Worm (Caenorhabditis elegans) whole organism, L4 larva: ENCODE results near the gene lbp-9.

ENCODE experiments used
- F26F4.8 ChIP-seq: fragments of 200-800 bp; sonication (Bioruptor generic); conservative IDR thresholded peaks from 2 replicates; pipeline ENCODE4 v1.3.6; 2022; ENCODE audit warnings: missing genetic modification characterization, missing compliant biosample characterization
- R02D3.7 ChIP-seq: fragments of 150-350 bp; sonication (generic microtip); optimal IDR thresholded peaks from 3 replicates; lab custom pipeline; 2014; ENCODE audit warnings: missing biosample characterization, missing genetic modification characterization
- Y75B8A.6 ChIP-seq: fragments of 200-800 bp; sonication (Bioruptor generic); IDR thresholded peaks from 2 replicates; pipeline ENCODE4 v1.3.6; 2022; ENCODE audit warnings: missing genetic modification reagents, missing genetic modification characterization, missing compliant biosample characterization
- ZK546.5 ChIP-seq, 2 experiments: sonication (generic microtip); optimal IDR thresholded peaks; 2 replicates each; lab custom pipeline; 2017; ENCODE audit warnings: missing biosample characterization in 2 of 2, missing genetic modification characterization in 2 of 2
- ceh-28 ChIP-seq: fragments of 150-350 bp; optimal IDR thresholded peaks from 2 replicates; lab custom pipeline; 2014; ENCODE audit warnings: missing biosample characterization, missing genetic modification reagents, missing genetic modification characterization
- ceh-44 ChIP-seq: fragments of 200-800 bp; sonication (Bioruptor generic); IDR thresholded peaks from 2 replicates; pipeline ENCODE4 v1.3.6; 2022; ENCODE audit warnings: missing genetic modification reagents, missing genetic modification characterization, missing compliant biosample characterization
- ceh-62 ChIP-seq: sonication (generic microtip); optimal IDR thresholded peaks from 2 replicates; lab custom pipeline; 2017; ENCODE audit warnings: missing biosample characterization, missing genetic modification characterization
- ctbp-1 ChIP-seq: fragments of 200-800 bp; sonication (Bioruptor generic); IDR thresholded peaks from 2 replicates; pipeline ENCODE4 v1.3.6; 2022; ENCODE audit warnings: missing genetic modification reagents, missing genetic modification characterization, missing compliant biosample characterization
- dmd-9 ChIP-seq: fragments of 200-800 bp; sonication (Bioruptor generic); IDR thresholded peaks from 2 replicates; pipeline ENCODE4 v1.3.6; 2022; ENCODE audit warnings: missing genetic modification reagents, missing genetic modification characterization, missing compliant biosample characterization
- duxl-1 ChIP-seq: sonication (generic microtip); optimal IDR thresholded peaks from 2 replicates; lab custom pipeline; 2016; ENCODE audit warnings: mild to moderate bottlenecking, missing genetic modification characterization, moderate library complexity, missing compliant biosample characterization; ENCODE audit not compliant: poor library complexity
- fos-1 ChIP-seq: fragments of 150-350 bp; optimal IDR thresholded peaks from 2 replicates; lab custom pipeline; 2014; ENCODE audit warnings: missing biosample characterization, missing genetic modification characterization
- gei-8 ChIP-seq: fragments of 200-800 bp; sonication (Bioruptor generic); optimal IDR thresholded peaks from 2 replicates; lab custom pipeline; 2018; ENCODE audit warnings: mild to moderate bottlenecking, missing genetic modification characterization, missing compliant biosample characterization
- hif-1 ChIP-seq, 2 experiments: sonication (generic microtip); optimal IDR thresholded peaks; 2 replicates each; lab custom pipeline; 2016 to 2017; ENCODE audit warnings: missing compliant biosample characterization in 2 of 2, missing genetic modification characterization in 2 of 2, missing genetic modification reagents in 2 of 2, missing genotype in 2 of 2, mild to moderate bottlenecking in 1 of 2
- hmg-1.1 ChIP-seq: fragments of 200-800 bp; sonication (Bioruptor generic); IDR thresholded peaks from 2 replicates; pipeline ENCODE4 v1.3.6; 2022; ENCODE audit warnings: missing genetic modification reagents, missing genetic modification characterization, missing compliant biosample characterization
- jun-1 ChIP-seq: fragments of 150-350 bp; optimal IDR thresholded peaks from 2 replicates; lab custom pipeline; 2014; ENCODE audit warnings: missing biosample characterization, missing genetic modification reagents, missing genetic modification characterization
- lim-7 ChIP-seq: fragments of 200-800 bp; sonication (Bioruptor generic); IDR thresholded peaks from 2 replicates; pipeline ENCODE4 v1.3.6; 2022; ENCODE audit warnings: missing genetic modification characterization, missing compliant biosample characterization
- lin-39 ChIP-seq: fragments of 150-350 bp; optimal IDR thresholded peaks from 2 replicates; lab custom pipeline; 2014; ENCODE audit warnings: missing biosample characterization, missing genetic modification reagents, missing genetic modification characterization
- lir-3 ChIP-seq: sonication (generic microtip); optimal IDR thresholded peaks from 2 replicates; lab custom pipeline; 2016; ENCODE audit warnings: mild to moderate bottlenecking, missing genetic modification characterization, missing compliant biosample characterization
- madf-5 ChIP-seq, 2 experiments: fragments of 200-800 bp; sonication (Bioruptor generic); IDR thresholded peaks; 2 replicates each; pipeline ENCODE4 v1.3.6; 2022; ENCODE audit warnings: missing compliant biosample characterization in 2 of 2, missing genetic modification characterization in 2 of 2
- mep-1 ChIP-seq: fragments of 150-350 bp; sonication (generic microtip); optimal IDR thresholded peaks from 3 replicates; lab custom pipeline; 2014; ENCODE audit warnings: missing biosample characterization, missing genetic modification characterization
- nhr-237 ChIP-seq: sonication (generic microtip); optimal IDR thresholded peaks from 2 replicates; lab custom pipeline; 2017; ENCODE audit warnings: missing biosample characterization, missing genetic modification characterization
- nhr-6 ChIP-seq: fragments of 150-350 bp; optimal IDR thresholded peaks from 2 replicates; lab custom pipeline; 2014; ENCODE audit warnings: missing biosample characterization, missing genetic modification characterization
- pha-4 ChIP-seq, 2 experiments: fragments of 150-350 bp in 1 of 2; fragments of 200-800 bp in 1 of 2; sonication (Bioruptor generic) in 1 of 2; IDR thresholded peaks in 1 of 2; optimal IDR thresholded peaks in 1 of 2; 2 replicates each; pipeline versions ENCODE4 v1.3.6 to Lab custom; 2014 to 2022; ENCODE audit warnings: missing genetic modification characterization in 2 of 2, missing genetic modification reagents in 2 of 2, missing biosample characterization in 1 of 2, missing compliant biosample characterization in 1 of 2
- pqm-1 ChIP-seq: sonication (generic microtip); optimal IDR thresholded peaks from 2 replicates; lab custom pipeline; 2017; ENCODE audit warnings: missing biosample characterization, missing genetic modification characterization
- rbr-2 ChIP-seq: sonication (generic microtip); optimal IDR thresholded peaks from 2 replicates; lab custom pipeline; 2016; ENCODE audit warnings: missing genotype, missing genetic modification characterization, missing compliant biosample characterization
- set-16 ChIP-seq: fragments of 200-800 bp; sonication (Bioruptor generic); IDR thresholded peaks from 2 replicates; pipeline ENCODE4 v1.3.6; 2022; ENCODE audit warnings: missing genetic modification reagents, missing genetic modification characterization, missing compliant biosample characterization
- skn-1 ChIP-seq: fragments of 150-350 bp; optimal IDR thresholded peaks from 2 replicates; lab custom pipeline; 2014; ENCODE audit warnings: missing biosample characterization, missing genetic modification characterization
- snpc-4 ChIP-seq: fragments of 150-350 bp; optimal IDR thresholded peaks from 2 replicates; lab custom pipeline; 2014; ENCODE audit warnings: missing biosample characterization, missing genetic modification characterization
- tag-97 ChIP-seq: fragments of 200-800 bp; sonication (Bioruptor generic); IDR thresholded peaks from 2 replicates; pipeline ENCODE4 v1.3.6; 2022; ENCODE audit warnings: missing genetic modification characterization, missing compliant biosample characterization
- tra-1 ChIP-seq: fragments of 200-800 bp; sonication (Bioruptor generic); IDR thresholded peaks from 2 replicates; pipeline ENCODE4 v1.3.6; 2022; ENCODE audit warnings: missing genetic modification reagents, missing genetic modification characterization, missing compliant biosample characterization
- unc-130 ChIP-seq: sonication (generic microtip); optimal IDR thresholded peaks from 2 replicates; lab custom pipeline; 2016; ENCODE audit warnings: missing genetic modification reagents, missing genetic modification characterization, missing compliant biosample characterization
- unc-62 ChIP-seq, 3 experiments: fragments of 150-350 bp in 1 of 3; sonication (generic microtip); optimal IDR thresholded peaks in 2 of 3; peaks in 1 of 3; 1 replicate in 1 of 3; 2 replicates in 2 of 3; lab custom pipeline; 2014 to 2017; ENCODE audit warnings: missing biosample characterization in 3 of 3, missing genetic modification characterization in 3 of 3, missing genetic modification reagents in 3 of 3, missing genotype in 1 of 3
- zag-1 ChIP-seq: fragments of 150-350 bp; optimal IDR thresholded peaks from 2 replicates; lab custom pipeline; 2014; ENCODE audit warnings: missing biosample characterization, missing genetic modification characterization
- zfp-3 ChIP-seq: fragments of 200-800 bp; sonication (Bioruptor generic); conservative IDR thresholded peaks from 2 replicates; pipeline ENCODE4 v1.3.6; 2022; ENCODE audit warnings: missing genetic modification reagents, missing genetic modification characterization, missing compliant biosample characterization
- zip-11 ChIP-seq: fragments of 200-800 bp; sonication (Bioruptor generic); IDR thresholded peaks from 2 replicates; pipeline ENCODE4 v1.3.6; 2022; ENCODE audit warnings: missing genetic modification characterization, missing compliant biosample characterization
- zip-2 ChIP-seq: fragments of 150-350 bp; optimal IDR thresholded peaks from 2 replicates; lab custom pipeline; 2014; ENCODE audit warnings: missing biosample characterization, missing genetic modification characterization

Gene lbp-9

ce11 chrV:2027787-2028186, 40.5 kb upstream of the lbp-9 start, which contains the start of gene srab-13:
TSS of gene srab-13 (minus strand) at chrV:2027887.
- TF ChIP-seq duxl-1 (tag; lab: Kevin White, UChicago) (no peak), dmd-9 (GFP tag; lab: Robert Waterston, UW) (no peak), snpc-4 (tag; lab: Kevin White, UChicago) (no peak), skn-1 (tag; lab: Kevin White, UChicago) (no peak), nhr-6 (no peak), lim-7 (no peak), zfp-3 (GFP tag; lab: Robert Waterston, UW) (no peak), tra-1 (GFP tag; lab: Robert Waterston, UW) (no peak), gei-8 (no peak), set-16 (GFP tag; lab: Robert Waterston, UW) (no peak), pha-4 (GFP tag; IDR thresholded peaks at IDR 0.05; lab: Robert Waterston, UW) (no peak), pha-4 (tag; optimal IDR thresholded peaks at IDR 0.05; lab: Kevin White, UChicago) (no peak), fos-1 (tag; lab: Kevin White, UChicago) (no peak), pqm-1 (no peak), jun-1 (no peak), F26F4.8 (GFP tag; lab: Robert Waterston, UW) (no peak), R02D3.7 (tag; lab: Kevin White, UChicago) (no peak)
- TF ChIP-seq, all 104 proteins: peak for 0

- TF ChIP-seq rbr-2 (no peak), set-16 (GFP tag; lab: Robert Waterston, UW) (peak; percentile 62), Y75B8A.6 (GFP tag; lab: Robert Waterston, UW) (no peak), ZK546.5 (tag; optimal IDR thresholded peaks at IDR 0.05; lab: Kevin White, UChicago) (no peak)
Observed at ce11 chrV:2029877-2030276, 38.4 kb upstream of the lbp-9 start, which contains the start of gene F59A7.12. TSS of gene F59A7.12 (plus strand) at chrV:2030177.

ce11 chrV:2030661-2031060, 37.6 kb upstream of the lbp-9 start:
- TF ChIP-seq unc-62 (GFP tag; optimal IDR thresholded peaks at IDR 0.05 in 1 of 2; lab: Kevin White, UChicago), result peak in 1 of 2 experiments; percentile 43
- TF ChIP-seq unc-62 (tag; optimal IDR thresholded peaks at IDR 0.05; lab: Kevin White, UChicago), result no peak
- TF ChIP-seq set-16 (GFP tag; lab: Robert Waterston, UW), result peak; percentile 75
- no peak for TF ChIP-seq unc-130

- TF ChIP-seq lin-39 (tag; lab: Kevin White, UChicago) (no peak), nhr-6 (no peak), zip-11 (no peak), hmg-1.1 (GFP tag; lab: Robert Waterston, UW) (no peak), unc-62 (GFP tag; optimal IDR thresholded peaks at IDR 0.05 in 1 of 2; lab: Kevin White, UChicago) (peak in 1 of 2 experiments; percentile 33), unc-62 (tag; optimal IDR thresholded peaks at IDR 0.05; lab: Kevin White, UChicago) (no peak), ceh-28 (tag; lab: Kevin White, UChicago) (no peak), ceh-62 (tag; lab: Kevin White, UChicago) (no peak), hif-1 (tag; optimal IDR thresholded peaks at IDR 0.05; lab: Kevin White, UChicago) (no peak), R02D3.7 (tag; lab: Kevin White, UChicago) (no peak)
- TF ChIP-seq, all 104 proteins: peak for 1
Observed at ce11 chrV:2031454-2031853, 36.8 kb upstream of the lbp-9 start, which contains the start of gene hil-6. TSS of gene hil-6 (minus strand) at chrV:2031554.

- TF ChIP-seq nhr-237 (tag; lab: Kevin White, UChicago), result no peak
- no peak for TF ChIP-seq ctbp-1 (GFP tag; lab: Robert Waterston, UW)
- no peak for TF ChIP-seq zip-11
- no peak for TF ChIP-seq unc-130
Observed at ce11 chrV:2035545-2035944, 32.7 kb upstream of the lbp-9 start, which contains the start of gene srab-23. TSS of gene srab-23 (minus strand) at chrV:2035645.

ce11 chrV:2045956-2046355, 22.3 kb upstream of the lbp-9 start, which contains the start of gene Y40B10A.5:
TSS of gene Y40B10A.5 (minus strand) at chrV:2046056.
- TF ChIP-seq tag-97 (GFP tag; lab: Robert Waterston, UW) (no peak), hmg-1.1 (GFP tag; lab: Robert Waterston, UW) (no peak), madf-5 (GFP tag; IDR thresholded peaks at IDR 0.05; lab: Robert Waterston, UW) (no peak), zag-1 (tag; lab: Kevin White, UChicago) (no peak), ceh-44 (GFP tag; lab: Robert Waterston, UW) (no peak), dmd-9 (GFP tag; lab: Robert Waterston, UW) (no peak), ZK546.5 (tag; optimal IDR thresholded peaks at IDR 0.05; lab: Kevin White, UChicago) (no peak), F26F4.8 (GFP tag; lab: Robert Waterston, UW) (no peak), duxl-1 (tag; lab: Kevin White, UChicago) (no peak), unc-130 (no peak), ctbp-1 (GFP tag; lab: Robert Waterston, UW) (no peak), zip-2 (tag; lab: Kevin White, UChicago) (no peak), lir-3 (no peak), pha-4 (GFP tag; IDR thresholded peaks at IDR 0.05; lab: Robert Waterston, UW) (no peak), pha-4 (tag; optimal IDR thresholded peaks at IDR 0.05; lab: Kevin White, UChicago) (no peak), mep-1 (no peak)
